Fruit fly (Drosophila melanogaster) S2 (cell line): ENCODE measurements around the gene ddbt.

Experiments
- CG8478 ChIP-seq: fragments of >200 bp; optimal IDR thresholded peaks from 2 replicates; lab custom pipeline; 2018
- CTCF ChIP-seq, 2 experiments: fragments of >200 bp; optimal IDR thresholded peaks; 2 replicates each; lab custom pipeline; 2018

DNA sequence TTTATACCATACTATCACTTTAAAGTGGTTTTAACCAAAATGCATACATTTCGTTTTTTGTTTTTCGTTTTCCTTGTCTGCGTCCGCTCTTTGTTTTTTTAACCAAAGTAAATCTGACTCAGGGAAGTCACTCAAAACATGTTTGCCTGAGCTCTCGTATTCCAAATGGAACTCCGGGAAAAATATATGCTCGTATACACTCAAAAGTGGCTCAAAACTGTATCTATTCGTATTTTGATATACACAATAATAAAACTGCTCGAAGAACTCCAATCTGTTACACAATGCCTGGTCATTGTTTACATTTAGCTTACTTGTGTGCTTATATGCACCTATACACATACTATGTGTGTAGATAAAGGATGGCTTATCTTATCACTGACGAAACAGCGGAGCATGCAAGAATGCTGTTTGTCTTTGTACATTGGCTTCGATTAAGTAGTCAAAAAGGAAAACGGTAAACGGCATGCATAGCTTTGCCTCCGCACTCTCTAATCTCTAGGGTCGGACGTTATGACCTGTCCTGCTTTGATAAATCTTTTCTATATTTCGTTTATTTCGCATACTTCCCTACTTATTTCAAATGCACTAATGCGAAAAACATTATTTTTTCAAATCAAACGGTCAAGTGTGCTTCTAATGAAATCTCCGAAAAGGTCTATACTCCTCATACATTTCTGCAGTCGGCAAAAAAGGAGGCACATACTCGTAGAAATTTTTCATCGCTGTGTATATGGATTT, 46.0 kb upstream of the ddbt start, which contains the start of gene miple2:
- TF ChIP-seq CG8478 (lab: Kevin White, UChicago) (no peak), CTCF (optimal IDR thresholded peaks at IDR 0.05; lab: Kevin White, UChicago) (no peak)
